Fruit fly (Drosophila melanogaster) whole organism, prepupa: Measurements from ENCODE around the gene CG31463.
A peak's percentile ranks its signal among the peaks of the same experiment; 100 is the strongest.

Source experiments
- CG3919 ChIP-seq: fragments of 200-800 bp; sonication (Bioruptor generic); optimal IDR thresholded peaks from 3 replicates; lab custom pipeline; 2016; ENCODE audit warnings: missing biosample characterization, missing genetic modification characterization
- CG7368 ChIP-seq: fragments of 200-800 bp; sonication (Bioruptor generic); optimal IDR thresholded peaks from 3 replicates; lab custom pipeline; 2016; ENCODE audit warnings: missing biosample characterization, missing genetic modification characterization
- Hr4 ChIP-seq: fragments of 200-800 bp; sonication (Bioruptor generic); optimal IDR thresholded peaks from 3 replicates; lab custom pipeline; 2016; ENCODE audit warnings: missing biosample characterization, missing genetic modification characterization
- Sox102F ChIP-seq: fragments of 200-800 bp; sonication (Bioruptor generic); optimal IDR thresholded peaks from 2 replicates; lab custom pipeline; 2016; ENCODE audit warnings: missing biosample characterization, mild to moderate bottlenecking, missing genetic modification characterization
- cyc ChIP-seq: fragments of 200-800 bp; sonication (Bioruptor generic); optimal IDR thresholded peaks from 3 replicates; lab custom pipeline; 2016; ENCODE audit warnings: missing biosample characterization, missing genetic modification characterization
- net ChIP-seq: fragments of 200-800 bp; sonication (Bioruptor generic); optimal IDR thresholded peaks from 3 replicates; lab custom pipeline; 2016; ENCODE audit warnings: missing biosample characterization, missing genetic modification characterization
- salr ChIP-seq, 2 experiments: fragments of 200-800 bp; sonication (Bioruptor generic); optimal IDR thresholded peaks; 3 replicates each; lab custom pipeline; 2016 to 2018; ENCODE audit warnings: missing biosample characterization in 2 of 2, missing genetic modification characterization in 2 of 2, mild to moderate bottlenecking in 1 of 2
- vri ChIP-seq: fragments of 200-800 bp; sonication (Bioruptor generic); optimal IDR thresholded peaks from 3 replicates; lab custom pipeline; 2016; ENCODE audit warnings: missing biosample characterization, mild to moderate bottlenecking, missing genetic modification characterization

DNA sequence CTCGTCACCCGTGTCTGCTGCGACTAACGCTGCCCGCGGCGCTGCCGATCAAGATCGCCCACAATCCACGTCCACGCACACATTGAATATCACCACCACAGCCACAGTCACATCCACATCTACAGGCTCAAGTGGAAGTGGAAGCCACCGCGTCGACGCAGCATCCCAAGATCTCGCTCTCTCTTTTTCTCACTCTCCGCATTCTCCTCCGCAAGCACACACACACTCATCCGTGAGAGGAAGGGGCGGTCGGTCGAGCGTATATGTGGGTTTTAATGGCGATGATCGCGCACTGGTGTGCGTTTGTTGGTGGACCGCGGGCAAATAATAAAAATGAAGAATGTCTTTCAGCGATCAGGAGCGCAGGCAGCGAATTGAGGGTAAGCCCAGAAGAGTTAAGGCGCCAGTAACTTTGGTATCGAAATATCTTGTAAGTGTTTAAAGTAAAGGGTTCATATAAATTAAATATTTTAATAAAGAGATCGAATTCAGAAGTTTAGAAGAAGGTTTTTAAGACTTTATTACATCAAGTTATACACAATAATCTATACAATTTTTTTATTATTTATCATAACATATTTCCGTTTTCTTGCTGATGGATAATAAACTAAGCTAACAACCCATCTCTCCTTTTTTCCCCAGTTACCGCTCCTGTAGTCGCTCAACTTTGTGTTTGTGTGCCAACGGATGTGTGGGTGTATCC is 41.8 kb downstream of the CG31463 start, which contains the start of gene Poxm:
- TF ChIP-seq cyc (GFP tag; lab: Kevin White, UChicago) = peak; percentile 93
- TF ChIP-seq net (GFP tag; lab: Kevin White, UChicago) = peak; percentile 95
- peak; percentile 98 for TF ChIP-seq CG3919 (GFP tag; lab: Kevin White, UChicago)
- TF ChIP-seq vri = peak; percentile 64
- peak; percentile 97 for TF ChIP-seq Hr4 (GFP tag; lab: Kevin White, UChicago)
- TF ChIP-seq Sox102F = peak; percentile 87
- TF ChIP-seq salr (GFP tag; optimal IDR thresholded peaks at IDR 0.05; lab: Kevin White, UChicago) = peak; percentile 72 to 98
- peak; percentile 93 for TF ChIP-seq CG7368 (GFP tag; lab: Kevin White, UChicago)
